Fruit fly (Drosophila melanogaster) whole organism, adult: ENCODE results near the gene tai.

Source experiments
- CG11617 ChIP-seq: fragments of 200-800 bp; sonication (Bioruptor generic); optimal IDR thresholded peaks from 2 replicates; lab custom pipeline; 2017; ENCODE audit warnings: mild to moderate bottlenecking, missing biosample characterization, missing genetic modification reagents, missing genetic modification characterization
- CG12768 ChIP-seq: fragments of 200-800 bp; sonication (Bioruptor generic); optimal IDR thresholded peaks from 2 replicates; lab custom pipeline; 2017; ENCODE audit warnings: missing biosample characterization, missing genetic modification characterization, mild to moderate bottlenecking, moderate library complexity, missing genetic modification reagents
- CG14711 ChIP-seq: fragments of 200-800 bp; sonication (Bioruptor generic); optimal IDR thresholded peaks from 2 replicates; lab custom pipeline; 2018; ENCODE audit warnings: missing biosample characterization, mild to moderate bottlenecking, missing genetic modification characterization, moderate library complexity
- CG1620 ChIP-seq: fragments of 200-800 bp; sonication (Bioruptor generic); optimal IDR thresholded peaks from 2 replicates; lab custom pipeline; 2016; ENCODE audit warnings: missing biosample characterization, missing genetic modification characterization
- CG33017 ChIP-seq: fragments of 200-800 bp; sonication (Bioruptor generic); optimal IDR thresholded peaks from 2 replicates; lab custom pipeline; 2018; ENCODE audit warnings: missing biosample characterization, mild to moderate bottlenecking, missing genetic modification characterization, moderate library complexity
- CG5204 ChIP-seq: fragments of 200-800 bp; sonication (Bioruptor generic); optimal IDR thresholded peaks from 2 replicates; lab custom pipeline; 2016; ENCODE audit warnings: missing biosample characterization, missing genetic modification characterization
- CG7045 ChIP-seq: fragments of 200-800 bp; sonication (Bioruptor generic); optimal IDR thresholded peaks from 2 replicates; lab custom pipeline; 2017; ENCODE audit warnings: missing biosample characterization, mild to moderate bottlenecking, missing genetic modification characterization
- CG7101 ChIP-seq: fragments of 200-800 bp; sonication (Bioruptor generic); optimal IDR thresholded peaks from 2 replicates; lab custom pipeline; 2018; ENCODE audit warnings: missing biosample characterization, mild to moderate bottlenecking, missing genetic modification characterization, moderate library complexity
- Clk ChIP-seq: fragments of 200-800 bp; sonication (Bioruptor generic); optimal IDR thresholded peaks from 2 replicates; lab custom pipeline; 2017; ENCODE audit warnings: missing biosample characterization, missing genetic modification characterization
- Crg-1 ChIP-seq: fragments of 200-800 bp; sonication (Bioruptor generic); optimal IDR thresholded peaks from 2 replicates; lab custom pipeline; 2016; ENCODE audit warnings: missing biosample characterization, missing genetic modification characterization
- Hr96 ChIP-seq: fragments of 200-800 bp; sonication (Bioruptor generic); optimal IDR thresholded peaks from 2 replicates; lab custom pipeline; 2016; ENCODE audit warnings: missing biosample characterization, missing genetic modification characterization
- Mnt ChIP-seq: fragments of 200-800 bp; sonication (Bioruptor generic); optimal IDR thresholded peaks from 2 replicates; lab custom pipeline; 2016; ENCODE audit warnings: missing biosample characterization, mild to moderate bottlenecking, missing genetic modification characterization
- bab1 ChIP-seq: fragments of 200-800 bp; sonication (Bioruptor generic); optimal IDR thresholded peaks from 3 replicates; lab custom pipeline; 2019; ENCODE audit warnings: missing biosample characterization, mild to moderate bottlenecking, missing genetic modification characterization, moderate library complexity
- cic ChIP-seq: fragments of 200-800 bp; sonication (Bioruptor generic); optimal IDR thresholded peaks from 2 replicates; lab custom pipeline; 2017; ENCODE audit warnings: missing biosample characterization, mild to moderate bottlenecking, missing genetic modification characterization, moderate library complexity
- cnc ChIP-seq, 2 experiments: fragments of >200 bp; optimal IDR thresholded peaks; 2 replicates each; lab custom pipeline; 2017
- kay ChIP-seq: fragments of 200-800 bp; sonication (Bioruptor generic); peaks from one replicate; lab custom pipeline; 2016; ENCODE audit warnings: missing biosample characterization, missing genetic modification characterization, borderline replicate concordance
- ovo ChIP-seq: fragments of 200-800 bp; sonication (Bioruptor generic); optimal IDR thresholded peaks from 2 replicates; lab custom pipeline; 2016; ENCODE audit warnings: missing biosample characterization, missing genetic modification characterization
- pad ChIP-seq: fragments of 200-800 bp; sonication (Bioruptor generic); optimal IDR thresholded peaks from 3 replicates; lab custom pipeline; 2017; ENCODE audit warnings: missing biosample characterization, missing genetic modification characterization, mild to moderate bottlenecking, moderate library complexity, missing genetic modification reagents
- tj ChIP-seq: fragments of 200-800 bp; sonication (Bioruptor generic); optimal IDR thresholded peaks from 3 replicates; lab custom pipeline; 2017; ENCODE audit warnings: missing biosample characterization, mild to moderate bottlenecking, missing genetic modification characterization, moderate library complexity
- toe ChIP-seq: fragments of 200-800 bp; sonication (Bioruptor generic); optimal IDR thresholded peaks from 2 replicates; lab custom pipeline; 2016; ENCODE audit warnings: missing biosample characterization, missing genetic modification characterization

The tai gene

dm6 chr2L:9224364-9225019 lies 57.9 kb downstream of the tai start:
- TF ChIP-seq CG11617 (GFP tag; lab: Kevin White, UChicago): no peak
- no peak for TF ChIP-seq pad (GFP tag; lab: Kevin White, UChicago)
- TF ChIP-seq toe: no peak
- TF ChIP-seq CG7101 (tag; lab: Kevin White, UChicago): no peak
- no peak for TF ChIP-seq CG12768 (GFP tag; lab: Kevin White, UChicago)
- no peak for TF ChIP-seq cic (GFP tag; lab: Kevin White, UChicago)
- TF ChIP-seq CG7045 (GFP tag; lab: Kevin White, UChicago): no peak
- no peak for TF ChIP-seq Crg-1 (GFP tag; lab: Kevin White, UChicago)
- TF ChIP-seq CG33017 (tag; lab: Kevin White, UChicago): no peak
- TF ChIP-seq cnc (optimal IDR thresholded peaks at IDR 0.05; lab: Kevin White, UChicago): no peak
- no peak for TF ChIP-seq tj
- no peak for TF ChIP-seq CG14711 (tag; lab: Kevin White, UChicago)
- TF ChIP-seq Hr96 (GFP tag; lab: Kevin White, UChicago): no peak
- TF ChIP-seq kay (GFP tag; lab: Kevin White, UChicago): no peak
- TF ChIP-seq Mnt (GFP tag; lab: Kevin White, UChicago): no peak
- no peak for TF ChIP-seq CG5204 (GFP tag; lab: Kevin White, UChicago)
- TF ChIP-seq bab1 (GFP tag; lab: Kevin White, UChicago): no peak
- TF ChIP-seq ovo (GFP tag; lab: Kevin White, UChicago): no peak

- no peak for TF ChIP-seq CG12768 (GFP tag; lab: Kevin White, UChicago)
- TF ChIP-seq CG5204 (GFP tag; lab: Kevin White, UChicago): no peak
- no peak for TF ChIP-seq tj
- no peak for TF ChIP-seq CG33017 (tag; lab: Kevin White, UChicago)
- TF ChIP-seq cic (GFP tag; lab: Kevin White, UChicago): no peak
- TF ChIP-seq ovo (GFP tag; lab: Kevin White, UChicago): no peak
- TF ChIP-seq pad (GFP tag; lab: Kevin White, UChicago): no peak
- TF ChIP-seq kay (GFP tag; lab: Kevin White, UChicago): no peak
Measured at dm6 chr2L:9225378-9225777, 58.8 kb downstream of the tai start.

dm6 chr2L:9229694-9230093 lies 63.1 kb downstream of the tai start:
- TF ChIP-seq CG7101 (tag; lab: Kevin White, UChicago) (no peak), kay (GFP tag; lab: Kevin White, UChicago) (peak; percentile 72), CG14711 (tag; lab: Kevin White, UChicago) (no peak)

dm6 chr2L:9231760-9232431 lies 65.3 kb downstream of the tai start:
- no peak for TF ChIP-seq CG33017 (tag; lab: Kevin White, UChicago)
- peak; percentile 30 for TF ChIP-seq tj
- TF ChIP-seq Mnt (GFP tag; lab: Kevin White, UChicago): peak; percentile 25
- TF ChIP-seq cnc (optimal IDR thresholded peaks at IDR 0.05; lab: Kevin White, UChicago): no peak
- TF ChIP-seq CG14711 (tag; lab: Kevin White, UChicago): no peak
- TF ChIP-seq pad (GFP tag; lab: Kevin White, UChicago): no peak
- TF ChIP-seq Clk: no peak
- no peak for TF ChIP-seq Hr96 (GFP tag; lab: Kevin White, UChicago)
- TF ChIP-seq Crg-1 (GFP tag; lab: Kevin White, UChicago): no peak
- TF ChIP-seq CG11617 (GFP tag; lab: Kevin White, UChicago): peak; percentile 8
- no peak for TF ChIP-seq bab1 (GFP tag; lab: Kevin White, UChicago)
- peak; percentile 58 for TF ChIP-seq cic (GFP tag; lab: Kevin White, UChicago)
- TF ChIP-seq CG5204 (GFP tag; lab: Kevin White, UChicago): no peak
- TF ChIP-seq CG7045 (GFP tag; lab: Kevin White, UChicago): no peak
- TF ChIP-seq toe: no peak
- no peak for TF ChIP-seq CG1620 (GFP tag; lab: Kevin White, UChicago)
- no peak for TF ChIP-seq CG7101 (tag; lab: Kevin White, UChicago)
- TF ChIP-seq ovo (GFP tag; lab: Kevin White, UChicago): no peak
- TF ChIP-seq CG12768 (GFP tag; lab: Kevin White, UChicago): peak; percentile 25
- no peak for TF ChIP-seq kay (GFP tag; lab: Kevin White, UChicago)

- TF ChIP-seq kay (GFP tag; lab: Kevin White, UChicago) (no peak), cic (GFP tag; lab: Kevin White, UChicago) (no peak), CG7045 (GFP tag; lab: Kevin White, UChicago) (no peak), bab1 (GFP tag; lab: Kevin White, UChicago) (no peak), CG12768 (GFP tag; lab: Kevin White, UChicago) (no peak), ovo (GFP tag; lab: Kevin White, UChicago) (no peak), CG1620 (GFP tag; lab: Kevin White, UChicago) (no peak)
Measured at dm6 chr2L:9234104-9234503, 67.5 kb downstream of the tai start.

- TF ChIP-seq tj (peak; percentile 59), Mnt (GFP tag; lab: Kevin White, UChicago) (no peak), CG33017 (tag; lab: Kevin White, UChicago) (no peak), Clk (no peak), pad (GFP tag; lab: Kevin White, UChicago) (no peak), bab1 (GFP tag; lab: Kevin White, UChicago) (peak; percentile 72), Hr96 (GFP tag; lab: Kevin White, UChicago) (no peak), CG14711 (tag; lab: Kevin White, UChicago) (no peak), ovo (GFP tag; lab: Kevin White, UChicago) (no peak), CG12768 (GFP tag; lab: Kevin White, UChicago) (no peak), CG11617 (GFP tag; lab: Kevin White, UChicago) (no peak), CG5204 (GFP tag; lab: Kevin White, UChicago) (no peak), CG7101 (tag; lab: Kevin White, UChicago) (peak; percentile 21), Crg-1 (GFP tag; lab: Kevin White, UChicago) (no peak), kay (GFP tag; lab: Kevin White, UChicago) (no peak), CG7045 (GFP tag; lab: Kevin White, UChicago) (no peak), cic (GFP tag; lab: Kevin White, UChicago) (no peak), cnc (optimal IDR thresholded peaks at IDR 0.05; lab: Kevin White, UChicago) (no peak)
Measured at dm6 chr2L:9235556-9236001, 69.0 kb downstream of the tai start.
